Worm (Caenorhabditis elegans): ENCODE measurements around the gene ZK686.5.

The ZK686.5 gene

DNA sequence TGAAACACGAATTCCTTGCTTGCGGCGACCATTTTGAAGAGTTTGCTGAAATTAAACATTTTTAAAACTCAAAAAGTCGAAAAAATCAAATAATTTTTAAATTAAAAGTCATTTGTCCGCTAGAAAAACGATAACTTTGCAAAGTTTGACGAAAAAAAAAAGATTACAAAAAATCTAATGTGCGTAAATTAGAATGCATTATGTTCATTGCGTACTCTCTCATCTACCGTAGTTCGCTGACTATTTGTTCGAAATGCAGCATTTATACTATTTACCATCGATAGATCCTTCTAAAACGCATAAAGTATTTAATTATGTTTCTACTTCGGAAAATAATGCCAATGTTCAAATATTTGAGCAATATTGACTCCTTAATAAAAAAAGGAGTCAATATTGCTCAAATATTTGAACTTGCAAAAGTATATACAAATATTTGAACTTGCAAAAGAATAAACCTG lies 8.7 kb upstream of the ZK686.5 start, which contains the start of gene bath-15:
TSS of gene bath-15 (minus strand) at position 51 of the 458 bp plus-strand sequence.
- TF ChIP-seq zag-1 (tag; optimal IDR thresholded peaks at IDR 0.05), result no peak
- peak; percentile 66 for TF ChIP-seq pha-4 (tag; optimal IDR thresholded peaks at IDR 0.05)
- no peak for TF ChIP-seq jun-1 (tag; optimal IDR thresholded peaks at IDR 0.05)
- no peak for TF ChIP-seq sea-2 (GFP tag; optimal IDR thresholded peaks at IDR 0.05)

DNA sequence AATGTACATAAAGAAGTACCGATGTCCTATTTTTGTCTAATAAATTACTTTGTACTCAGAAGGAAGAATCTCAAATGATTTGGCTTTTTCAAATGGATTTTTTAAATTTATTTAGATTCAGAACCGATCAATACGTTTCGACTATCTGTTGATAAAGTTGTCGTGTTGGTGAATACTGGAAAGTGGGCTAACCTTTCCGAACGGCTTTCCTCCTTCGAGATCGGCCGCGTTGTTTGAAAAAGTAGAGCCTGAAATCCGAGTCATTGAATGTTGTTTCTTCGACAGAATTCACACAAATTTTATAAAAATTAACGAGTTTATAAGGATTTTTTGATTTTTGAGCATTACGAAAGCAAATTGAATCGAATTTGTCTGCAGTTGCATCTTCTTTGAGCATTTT lies 6.5 kb upstream of the ZK686.5 start:
- no peak for TF ChIP-seq jun-1 (tag; optimal IDR thresholded peaks at IDR 0.05)

- TF ChIP-seq unc-62 (GFP tag; optimal IDR thresholded peaks at IDR 0.05) (no peak), ZK546.5 (tag; optimal IDR thresholded peaks at IDR 0.05) (no peak), eor-1 (tag; optimal IDR thresholded peaks at IDR 0.05) (no peak), pha-4 (tag; optimal IDR thresholded peaks at IDR 0.05) (no peak), nhr-23 (tag; optimal IDR thresholded peaks at IDR 0.05) (no peak), fkh-2 (tag; optimal IDR thresholded peaks at IDR 0.05) (no peak), nhr-43 (tag; optimal IDR thresholded peaks at IDR 0.05; ENCODE audit: poor library complexity, severe bottlenecking) (no peak), mdl-1 (tag; optimal IDR thresholded peaks at IDR 0.05) (no peak), fkh-10 (GFP tag; optimal IDR thresholded peaks at IDR 0.05) (no peak), aly-2 (tag; optimal IDR thresholded peaks at IDR 0.05) (no peak), nhr-67 (tag; optimal IDR thresholded peaks at IDR 0.05) (no peak), nhr-76 (tag; optimal IDR thresholded peaks at IDR 0.05) (no peak), egl-27 (tag; optimal IDR thresholded peaks at IDR 0.05) (no peak), nhr-77 (tag; optimal IDR thresholded peaks at IDR 0.05) (no peak), unc-39 (tag; optimal IDR thresholded peaks at IDR 0.05) (no peak), ceh-16 (tag; optimal IDR thresholded peaks at IDR 0.05) (no peak), lin-39 (tag; optimal IDR thresholded peaks at IDR 0.05) (no peak)
Observed at ce11 chrIII:7772901-7773300, 5.6 kb upstream of the ZK686.5 start, which contains the start of the genes ZK686.6 and ZK686.1. ZK686.6 (minus strand) TSS chrIII:7773001. ZK686.1 (plus strand) TSS chrIII:7773134.

DNA sequence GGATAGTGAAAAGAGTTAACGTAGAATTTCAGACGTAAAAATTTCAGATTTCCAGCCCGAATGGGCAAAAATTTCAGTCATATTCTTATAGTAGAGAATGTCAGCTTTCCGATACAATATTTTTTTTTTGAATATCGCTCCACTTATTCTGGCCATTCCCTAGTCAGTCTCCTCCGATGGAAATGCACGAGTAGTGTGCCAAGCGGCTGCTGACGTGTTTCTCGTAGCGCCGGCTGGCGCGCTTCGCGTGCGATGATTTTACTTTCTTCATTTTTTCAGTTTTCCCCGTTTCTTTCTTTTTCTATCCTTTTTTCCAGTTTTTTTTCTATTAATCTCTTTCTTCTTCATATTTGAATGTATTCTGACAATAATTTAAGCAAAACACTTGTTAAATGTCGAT lies 3.7 kb upstream of the ZK686.5 start:
- TF ChIP-seq nhr-25 (tag; optimal IDR thresholded peaks at IDR 0.05), result peak; percentile 8
- peak; percentile 70 for TF ChIP-seq lin-15B (tag; optimal IDR thresholded peaks at IDR 0.05)
- TF ChIP-seq nhr-23 (tag; optimal IDR thresholded peaks at IDR 0.05), result peak; percentile 23
- TF ChIP-seq lsy-12 (tag; optimal IDR thresholded peaks at IDR 0.05), result peak; percentile 50
- TF ChIP-seq R02D3.7 (tag; optimal IDR thresholded peaks at IDR 0.05), result peak; percentile 37
- TF ChIP-seq nfya-1 (tag; optimal IDR thresholded peaks at IDR 0.05; ENCODE audit: insufficient read depth), result peak; percentile 61
- TF ChIP-seq pha-4 (tag; optimal IDR thresholded peaks at IDR 0.05), result peak; percentile 37
- peak; percentile 20 for TF ChIP-seq snpc-4 (tag; optimal IDR thresholded peaks at IDR 0.05)
- peak; percentile 26 for TF ChIP-seq elt-2 (tag; optimal IDR thresholded peaks at IDR 0.05)
- peak; percentile 42 for TF ChIP-seq hmg-11 (tag; optimal IDR thresholded peaks at IDR 0.05)

DNA sequence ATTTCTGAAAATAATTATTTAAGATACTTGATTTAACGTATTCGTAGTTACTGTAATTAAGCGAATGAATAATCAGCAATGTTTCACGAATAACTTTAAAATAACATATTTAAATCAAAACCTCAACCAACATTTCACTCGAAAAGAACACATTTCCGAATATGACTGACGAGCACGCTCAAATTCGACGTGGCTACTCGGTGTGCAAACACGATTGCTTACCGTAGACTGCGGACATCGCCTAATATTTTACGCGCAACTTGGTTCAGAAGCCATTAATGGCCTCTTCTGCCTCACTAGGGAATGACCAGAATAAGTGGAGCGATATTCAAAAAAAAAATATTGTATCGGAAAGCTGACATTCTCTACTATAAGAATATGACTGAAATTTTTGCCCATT lies 2.6 kb upstream of the ZK686.5 start, which contains the start of gene snu-23:
TSS of gene snu-23 (minus strand) at position 156 of the 400 bp plus-strand sequence.
- TF ChIP-seq elt-3 (tag; optimal IDR thresholded peaks at IDR 0.05) (no peak), hmg-11 (tag; optimal IDR thresholded peaks at IDR 0.05) (peak; percentile 7), snpc-4 (tag; optimal IDR thresholded peaks at IDR 0.05) (no peak), pha-4 (tag; optimal IDR thresholded peaks at IDR 0.05) (peak; percentile 26), nhr-67 (tag; optimal IDR thresholded peaks at IDR 0.05) (no peak), fos-1 (tag; optimal IDR thresholded peaks at IDR 0.05) (no peak), unc-39 (tag; optimal IDR thresholded peaks at IDR 0.05) (no peak), ama-1 (optimal IDR thresholded peaks at IDR 0.05) (no peak), skn-1 (tag; optimal IDR thresholded peaks at IDR 0.05) (no peak), tbx-2 (tag; optimal IDR thresholded peaks at IDR 0.05) (no peak), pqm-1 (tag; optimal IDR thresholded peaks at IDR 0.05) (no peak), lsy-12 (tag; optimal IDR thresholded peaks at IDR 0.05) (no peak), nfya-1 (tag; optimal IDR thresholded peaks at IDR 0.05; ENCODE audit: insufficient read depth) (peak; percentile 74), egl-5 (tag; optimal IDR thresholded peaks at IDR 0.05) (no peak), fkh-10 (GFP tag; optimal IDR thresholded peaks at IDR 0.05) (no peak), daf-12 (tag; optimal IDR thresholded peaks at IDR 0.05) (no peak), sea-2 (GFP tag; optimal IDR thresholded peaks at IDR 0.05) (no peak), zag-1 (tag; optimal IDR thresholded peaks at IDR 0.05) (no peak), lin-39 (tag; optimal IDR thresholded peaks at IDR 0.05) (peak; percentile 27), aly-2 (tag; optimal IDR thresholded peaks at IDR 0.05) (no peak), nhr-23 (tag; optimal IDR thresholded peaks at IDR 0.05) (no peak), ceh-16 (tag; optimal IDR thresholded peaks at IDR 0.05) (no peak), ZK546.5 (tag; optimal IDR thresholded peaks at IDR 0.05) (no peak), ztf-4 (tag; optimal IDR thresholded peaks at IDR 0.05) (no peak), ceh-82 (tag; optimal IDR thresholded peaks at IDR 0.05) (no peak), lin-15B (tag; optimal IDR thresholded peaks at IDR 0.05) (peak; percentile 30)

All from whole organism, L3 larva.